Worm (Caenorhabditis elegans) whole organism, mixed stage, embryonic: Measurements from ENCODE around the gene F48G7.8.

Source experiments
- bed-3 ChIP-seq: fragments of 200-800 bp; sonication (Bioruptor generic); optimal IDR thresholded peaks from 3 replicates; lab custom pipeline; 2018; ENCODE audit warnings: mild to moderate bottlenecking, missing genetic modification characterization, moderate library complexity, missing compliant biosample characterization
- blmp-1 ChIP-seq: fragments of 150-350 bp; optimal IDR thresholded peaks from 2 replicates; lab custom pipeline; 2014; ENCODE audit warnings: missing biosample characterization, missing genetic modification characterization
- ceh-39 ChIP-seq: fragments of 150-350 bp; optimal IDR thresholded peaks from 2 replicates; lab custom pipeline; 2014; ENCODE audit warnings: missing biosample characterization, missing genetic modification characterization
- ceh-43 ChIP-seq: fragments of 200-800 bp; sonication (Bioruptor generic); optimal IDR thresholded peaks from 2 replicates; lab custom pipeline; 2018; ENCODE audit warnings: mild to moderate bottlenecking, missing genetic modification characterization, moderate library complexity, missing compliant biosample characterization
- ceh-83 ChIP-seq: fragments of 200-800 bp; sonication (Bioruptor generic); optimal IDR thresholded peaks from 2 replicates; lab custom pipeline; 2018; ENCODE audit warnings: mild to moderate bottlenecking, missing genetic modification characterization, missing compliant biosample characterization
- ces-1 ChIP-seq: fragments of 150-350 bp; optimal IDR thresholded peaks from 2 replicates; lab custom pipeline; 2014; ENCODE audit warnings: missing biosample characterization, missing genetic modification reagents, missing genetic modification characterization
- cnd-1 ChIP-seq: fragments of 200-800 bp; sonication (Bioruptor generic); optimal IDR thresholded peaks from 2 replicates; lab custom pipeline; 2018; ENCODE audit warnings: mild to moderate bottlenecking, missing genetic modification characterization, missing compliant biosample characterization
- drap-1 ChIP-seq: fragments of 200-800 bp; sonication (Bioruptor generic); optimal IDR thresholded peaks from 3 replicates; lab custom pipeline; 2018; ENCODE audit warnings: mild to moderate bottlenecking, missing genetic modification characterization, missing compliant biosample characterization
- elt-1 ChIP-seq: sonication (generic microtip); optimal IDR thresholded peaks from 2 replicates; lab custom pipeline; 2017; ENCODE audit warnings: missing genetic modification characterization, mild to moderate bottlenecking, missing compliant biosample characterization, antibody characterized with exemption, moderate library complexity, borderline replicate concordance; ENCODE audit not compliant: insufficient read depth
- elt-3 ChIP-seq: fragments of 150-350 bp; optimal IDR thresholded peaks from 2 replicates; lab custom pipeline; 2014; ENCODE audit warnings: missing biosample characterization, missing genetic modification characterization
- flh-1 ChIP-seq: fragments of 200-800 bp; sonication (Bioruptor generic); optimal IDR thresholded peaks from 2 replicates; lab custom pipeline; 2018; ENCODE audit warnings: mild to moderate bottlenecking, missing genetic modification characterization, moderate library complexity, missing compliant biosample characterization
- ham-2 ChIP-seq: fragments of 200-800 bp; sonication (Bioruptor generic); optimal IDR thresholded peaks from 2 replicates; lab custom pipeline; 2018; ENCODE audit warnings: mild to moderate bottlenecking, missing genetic modification characterization, missing compliant biosample characterization
- hlh-1 ChIP-seq: fragments of 150-350 bp; optimal IDR thresholded peaks from 2 replicates; lab custom pipeline; 2014; ENCODE audit warnings: missing biosample characterization, missing genetic modification reagents, missing genetic modification characterization
- lin-13 ChIP-seq: fragments of 150-350 bp; optimal IDR thresholded peaks from 2 replicates; lab custom pipeline; 2014; ENCODE audit warnings: missing biosample characterization, missing genetic modification characterization
- lin-32 ChIP-seq: fragments of 200-800 bp; sonication (Bioruptor generic); optimal IDR thresholded peaks from 2 replicates; lab custom pipeline; 2018; ENCODE audit warnings: mild to moderate bottlenecking, missing genetic modification characterization, missing compliant biosample characterization
- lsy-2 ChIP-seq: fragments of 150-350 bp; optimal IDR thresholded peaks from 2 replicates; lab custom pipeline; 2014; ENCODE audit warnings: missing biosample characterization, missing genetic modification characterization
- mab-5 ChIP-seq: fragments of 150-350 bp; optimal IDR thresholded peaks from 2 replicates; lab custom pipeline; 2014; ENCODE audit warnings: missing biosample characterization, missing genetic modification characterization
- mep-1 ChIP-seq: fragments of 150-350 bp; optimal IDR thresholded peaks from 2 replicates; lab custom pipeline; 2017; ENCODE audit warnings: missing biosample characterization, missing genetic modification reagents, missing genetic modification characterization, inconsistent platforms
- mls-2 ChIP-seq: sonication (generic microtip); optimal IDR thresholded peaks from 2 replicates; lab custom pipeline; 2016; ENCODE audit warnings: mild to moderate bottlenecking, missing genetic modification characterization, moderate library complexity, missing compliant biosample characterization
- nhr-2 ChIP-seq: fragments of 150-350 bp; optimal IDR thresholded peaks from 2 replicates; lab custom pipeline; 2014; ENCODE audit warnings: missing biosample characterization, missing genetic modification characterization
- nhr-237 ChIP-seq: fragments of 150-350 bp; optimal IDR thresholded peaks from 2 replicates; lab custom pipeline; 2014; ENCODE audit warnings: missing biosample characterization, missing genetic modification characterization
- nhr-28 ChIP-seq: fragments of 150-350 bp; optimal IDR thresholded peaks from 2 replicates; lab custom pipeline; 2014; ENCODE audit warnings: missing biosample characterization, missing genetic modification characterization
- nhr-76 ChIP-seq: sonication (generic microtip); optimal IDR thresholded peaks from 2 replicates; lab custom pipeline; 2017; ENCODE audit warnings: missing biosample characterization, missing genetic modification characterization
- pha-4 ChIP-seq: fragments of 150-350 bp; optimal IDR thresholded peaks from 2 replicates; lab custom pipeline; 2018; ENCODE audit warnings: missing biosample characterization, missing genetic modification reagents, missing genetic modification characterization
- sem-2 ChIP-seq: fragments of 200-800 bp; sonication (Bioruptor generic); optimal IDR thresholded peaks from 2 replicates; lab custom pipeline; 2018; ENCODE audit warnings: mild to moderate bottlenecking, missing genetic modification characterization, missing compliant biosample characterization
- snpc-4 ChIP-seq: fragments of 150-350 bp; optimal IDR thresholded peaks from 2 replicates; lab custom pipeline; 2014; ENCODE audit warnings: missing biosample characterization, missing genetic modification characterization
- sptf-1 ChIP-seq: sonication (generic microtip); optimal IDR thresholded peaks from 2 replicates; lab custom pipeline; 2017; ENCODE audit warnings: mild to moderate bottlenecking, missing genetic modification characterization, moderate library complexity, missing compliant biosample characterization
- tbx-8 ChIP-seq: fragments of 200-800 bp; sonication (Bioruptor generic); optimal IDR thresholded peaks from 2 replicates; lab custom pipeline; 2018; ENCODE audit warnings: mild to moderate bottlenecking, missing genetic modification characterization, moderate library complexity, missing compliant biosample characterization
- unc-120 ChIP-seq: sonication (generic microtip); optimal IDR thresholded peaks from 2 replicates; lab custom pipeline; 2017; ENCODE audit warnings: missing genetic modification characterization, missing compliant biosample characterization; ENCODE audit not compliant: poor library complexity, severe bottlenecking
- unc-39 ChIP-seq: fragments of 150-350 bp; optimal IDR thresholded peaks from 2 replicates; lab custom pipeline; 2014; ENCODE audit warnings: missing biosample characterization, missing genetic modification characterization
- unc-62 ChIP-seq: fragments of 150-350 bp; optimal IDR thresholded peaks from 2 replicates; lab custom pipeline; 2014; ENCODE audit warnings: missing biosample characterization, missing genetic modification reagents, missing genetic modification characterization
- zip-8 ChIP-seq: fragments of 150-350 bp; optimal IDR thresholded peaks from 2 replicates; lab custom pipeline; 2014; ENCODE audit warnings: missing biosample characterization, missing genetic modification characterization

F48G7.8 gene

ce11 chrV:592959-593358, 34.5 kb downstream of the F48G7.8 start, which contains the start of gene ZK488.5:
ZK488.5 (plus strand) TSS chrV:593259.
- TF ChIP-seq ceh-43 (no peak), bed-3 (GFP tag; lab: Kevin White, UChicago) (no peak), ceh-39 (no peak), ham-2 (GFP tag; lab: Kevin White, UChicago) (no peak), snpc-4 (tag; lab: Kevin White, UChicago) (no peak), tbx-8 (GFP tag; lab: Kevin White, UChicago) (no peak), hlh-1 (no peak), unc-120 (no peak), flh-1 (GFP tag; lab: Kevin White, UChicago) (no peak), lin-13 (tag; lab: Kevin White, UChicago) (no peak), ceh-83 (no peak), ces-1 (GFP tag; lab: Kevin White, UChicago) (no peak), zip-8 (tag; lab: Kevin White, UChicago) (no peak), mls-2 (tag; lab: Kevin White, UChicago) (no peak), lin-32 (GFP tag; lab: Kevin White, UChicago) (no peak), nhr-237 (tag; lab: Kevin White, UChicago) (no peak)

DNA sequence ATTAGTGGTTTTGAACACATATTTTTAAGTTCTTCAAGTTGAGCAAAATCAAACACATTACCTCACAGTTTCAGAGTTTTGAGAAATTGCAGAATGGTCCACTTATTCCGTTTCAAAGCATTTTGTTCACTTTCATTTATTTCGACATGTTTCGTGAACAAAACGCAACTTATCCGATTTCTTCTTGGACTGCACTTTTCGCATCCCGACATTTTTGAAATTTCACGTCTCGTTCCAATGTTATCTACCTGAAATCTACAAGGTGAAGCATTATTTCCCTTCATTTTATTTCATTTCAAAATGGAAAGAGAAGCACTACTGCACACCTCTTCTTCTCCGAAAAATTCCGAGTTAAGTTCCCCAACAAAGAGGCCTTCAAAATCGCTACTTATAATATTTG, 37.3 kb downstream of the F48G7.8 start, which contains the start of gene ZK488.6:
TSS of gene ZK488.6 (plus strand) at position 301 of the 400 bp plus-strand sequence.
- TF ChIP-seq sptf-1 (tag; lab: Kevin White, UChicago) (no peak), mls-2 (tag; lab: Kevin White, UChicago) (no peak), lin-13 (tag; lab: Kevin White, UChicago) (no peak), snpc-4 (tag; lab: Kevin White, UChicago) (no peak), blmp-1 (no peak), elt-3 (tag; lab: Kevin White, UChicago) (no peak), pha-4 (no peak), tbx-8 (GFP tag; lab: Kevin White, UChicago) (no peak), nhr-237 (tag; lab: Kevin White, UChicago) (no peak), nhr-76 (tag; lab: Kevin White, UChicago) (no peak), drap-1 (GFP tag; lab: Kevin White, UChicago) (no peak), ceh-83 (no peak), sem-2 (GFP tag; lab: Kevin White, UChicago) (no peak), ham-2 (GFP tag; lab: Kevin White, UChicago) (no peak), cnd-1 (tag; lab: Kevin White, UChicago) (no peak), hlh-1 (no peak)

ce11 chrV:587818-588217, 39.7 kb downstream of the F48G7.8 start, which contains the start of gene K06H6.1:
K06H6.1 (plus strand) TSS chrV:588118.
- TF ChIP-seq unc-39 (tag; lab: Kevin White, UChicago) (no peak), sptf-1 (tag; lab: Kevin White, UChicago) (no peak), ces-1 (GFP tag; lab: Kevin White, UChicago) (no peak), bed-3 (GFP tag; lab: Kevin White, UChicago) (no peak)

DNA sequence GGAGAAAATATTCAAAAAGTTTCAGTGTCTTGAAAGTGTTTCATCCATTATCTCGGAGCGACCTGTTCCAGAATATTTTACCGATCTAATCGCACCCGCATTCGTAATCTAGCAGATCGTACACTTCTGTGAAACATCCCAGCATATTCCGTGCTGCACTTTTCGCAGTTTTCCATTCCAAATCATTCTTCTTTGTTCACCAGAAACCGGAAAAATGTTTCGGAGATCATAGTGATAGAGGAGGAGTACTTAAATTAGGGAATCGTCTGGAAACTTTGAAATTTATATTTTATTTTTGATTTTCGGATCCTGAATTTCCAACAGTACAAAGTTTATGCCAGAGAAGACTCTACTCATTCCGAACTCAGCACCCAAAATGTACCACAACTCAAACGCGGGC, 42.0 kb downstream of the F48G7.8 start, which contains the start of gene K06H6.2:
TSS of gene K06H6.2 (plus strand) at position 301 of the 400 bp plus-strand sequence.
- TF ChIP-seq elt-1 (tag; lab: Kevin White, UChicago) (peak; percentile 72), mep-1 (tag; lab: Kevin White, UChicago) (no peak)

- TF ChIP-seq mab-5 (tag; lab: Kevin White, UChicago) (no peak), ceh-43 (no peak), lin-13 (tag; lab: Kevin White, UChicago) (no peak), nhr-28 (tag; lab: Kevin White, UChicago) (no peak), hlh-1 (no peak), nhr-76 (tag; lab: Kevin White, UChicago) (no peak), ham-2 (GFP tag; lab: Kevin White, UChicago) (no peak)
These were observed 45.9 kb downstream of the F48G7.8 start, which contains the start of gene nstp-7 for ce11 chrV:581616-582015. nstp-7 (plus strand) TSS chrV:581916.

DNA sequence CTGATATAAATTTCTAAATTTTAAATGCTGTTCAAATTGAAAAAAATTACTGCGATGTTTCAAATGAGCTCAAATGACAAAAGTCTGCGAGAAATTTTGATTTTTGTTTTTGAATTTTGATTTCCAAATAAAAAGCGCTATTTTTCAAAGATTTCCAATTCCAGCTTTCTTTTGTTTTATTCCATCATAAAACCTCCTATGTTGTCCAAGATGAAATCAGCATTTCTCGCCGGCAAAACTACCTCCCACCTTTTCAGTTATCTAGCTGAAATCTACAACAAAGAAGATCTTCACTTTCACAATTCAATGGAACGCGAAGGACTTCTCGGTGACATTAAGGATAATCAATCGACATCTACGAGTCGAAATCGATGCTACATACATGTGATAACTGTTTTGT, 48.5 kb downstream of the F48G7.8 start, which contains the start of gene K06H6.4:
TSS of gene K06H6.4 (plus strand) at position 301 of the 400 bp plus-strand sequence.
- TF ChIP-seq drap-1 (GFP tag; lab: Kevin White, UChicago), result no peak
- no peak for TF ChIP-seq nhr-2
- no peak for TF ChIP-seq ham-2 (GFP tag; lab: Kevin White, UChicago)
- no peak for TF ChIP-seq mab-5 (tag; lab: Kevin White, UChicago)
- no peak for TF ChIP-seq bed-3 (GFP tag; lab: Kevin White, UChicago)
- no peak for TF ChIP-seq mls-2 (tag; lab: Kevin White, UChicago)
- TF ChIP-seq unc-62 (GFP tag; lab: Kevin White, UChicago), result no peak
- no peak for TF ChIP-seq blmp-1
- no peak for TF ChIP-seq lsy-2 (tag; lab: Kevin White, UChicago)
